Fruit fly (Drosophila melanogaster) whole organism, wandering third instar larva: ENCODE data around the gene PTPMT1.

Experiments used
- Abd-B ChIP-seq: fragments of >200 bp; optimal IDR thresholded peaks from 2 replicates; lab custom pipeline; 2017; ENCODE audit warnings: missing biosample characterization, missing genetic modification characterization
- Dfd ChIP-seq: fragments of >200 bp; optimal IDR thresholded peaks from 2 replicates; lab custom pipeline; 2017; ENCODE audit warnings: missing biosample characterization, missing genetic modification characterization
- Dif ChIP-seq: fragments of 200-275, 200-300 bp; sonication (Bioruptor generic); optimal IDR thresholded peaks from 2 replicates; lab custom pipeline; 2018; ENCODE audit warnings: missing biosample characterization, missing genetic modification characterization; ENCODE audit not compliant: partially characterized antibody
- Myc ChIP-seq: fragments of >200 bp; optimal IDR thresholded peaks from 2 replicates; lab custom pipeline; 2017
- OdsH ChIP-seq: fragments of 200-800 bp; sonication (Bioruptor generic); optimal IDR thresholded peaks from 2 replicates; lab custom pipeline; 2016; ENCODE audit warnings: missing biosample characterization, mild to moderate bottlenecking, missing genetic modification characterization
- ey ChIP-seq: fragments of 200-800 bp; sonication (Bioruptor generic); optimal IDR thresholded peaks from 2 replicates; lab custom pipeline; 2016; ENCODE audit warnings: missing biosample characterization, missing genetic modification characterization
- foxo ChIP-seq, 2 experiments: fragments of 200-800 bp; sonication (Bioruptor generic); optimal IDR thresholded peaks; 2 replicates in 1 of 2; 3 replicates in 1 of 2; lab custom pipeline; 2016 to 2017; ENCODE audit warnings: missing biosample characterization in 2 of 2, missing genetic modification characterization in 2 of 2
- h ChIP-seq: fragments of 200-800 bp; sonication (Bioruptor generic); optimal IDR thresholded peaks from 3 replicates; lab custom pipeline; 2016; ENCODE audit warnings: missing biosample characterization, mild to moderate bottlenecking, missing genetic modification characterization
- pan ChIP-seq: fragments of >200 bp; optimal IDR thresholded peaks from 2 replicates; lab custom pipeline; 2017
- psq ChIP-seq: fragments of 200-800 bp; sonication (Bioruptor generic); optimal IDR thresholded peaks from 3 replicates; lab custom pipeline; 2017; ENCODE audit warnings: missing biosample characterization, mild to moderate bottlenecking, missing genetic modification characterization, moderate library complexity

- TF ChIP-seq Dif (GFP tag; lab: Kevin White, UChicago) (no peak), h (GFP tag; lab: Kevin White, UChicago) (no peak), pan (lab: Kevin White, UChicago) (no peak), Myc (lab: Kevin White, UChicago) (no peak), Abd-B (GFP tag; lab: Kevin White, UChicago) (no peak), foxo (GFP tag; optimal IDR thresholded peaks at IDR 0.05; lab: Kevin White, UChicago) (no peak), Dfd (GFP tag; lab: Kevin White, UChicago) (no peak), OdsH (no peak), ey (GFP tag; lab: Kevin White, UChicago) (no peak), psq (no peak)
These were observed 39.7 kb upstream of the PTPMT1 start, which contains the start of gene nau for dm6 chr3R:23718297-23718941.
